Worm (Caenorhabditis elegans) whole organism, L2 larva: Measurements from ENCODE around the gene C36A4.11.

Experiments used
- aly-2 ChIP-seq: fragments of 150-350 bp; optimal IDR thresholded peaks from 2 replicates; lab custom pipeline; 2014; ENCODE audit warnings: missing biosample characterization, missing genetic modification characterization
- ama-1 ChIP-seq: fragments of 150-350 bp; optimal IDR thresholded peaks from 2 replicates; lab custom pipeline; 2018; ENCODE audit warnings: inconsistent platforms
- ceh-82 ChIP-seq: fragments of 150-350 bp; optimal IDR thresholded peaks from 2 replicates; lab custom pipeline; 2014; ENCODE audit warnings: missing biosample characterization, missing genetic modification characterization
- fos-1 ChIP-seq: fragments of 150-350 bp; optimal IDR thresholded peaks from 2 replicates; lab custom pipeline; 2014; ENCODE audit warnings: missing biosample characterization, missing genetic modification characterization
- lin-13 ChIP-seq: fragments of 150-350 bp; optimal IDR thresholded peaks from 2 replicates; lab custom pipeline; 2014; ENCODE audit warnings: missing biosample characterization, missing genetic modification reagents, missing genetic modification characterization
- lsy-2 ChIP-seq, 2 experiments: fragments of 150-350 bp in 1 of 2; sonication (generic microtip) in 1 of 2; optimal IDR thresholded peaks; 2 replicates each; lab custom pipeline; 2014 to 2017; ENCODE audit warnings: missing biosample characterization in 2 of 2, missing genetic modification characterization in 2 of 2
- nhr-11 ChIP-seq: fragments of 150-350 bp; optimal IDR thresholded peaks from 2 replicates; lab custom pipeline; 2014; ENCODE audit warnings: missing biosample characterization, missing genetic modification characterization
- nhr-21 ChIP-seq: fragments of 150-350 bp; optimal IDR thresholded peaks from 2 replicates; lab custom pipeline; 2014; ENCODE audit warnings: missing biosample characterization, missing genetic modification characterization
- nhr-77 ChIP-seq: fragments of 150-350 bp; optimal IDR thresholded peaks from 2 replicates; lab custom pipeline; 2014; ENCODE audit warnings: missing biosample characterization, missing genetic modification characterization
- unc-55 ChIP-seq: fragments of 150-350 bp; sonication (generic microtip); optimal IDR thresholded peaks from 3 replicates; lab custom pipeline; 2014; ENCODE audit warnings: missing biosample characterization, missing genetic modification reagents, missing genetic modification characterization
- unc-62 ChIP-seq: fragments of 150-350 bp; optimal IDR thresholded peaks from 2 replicates; lab custom pipeline; 2014; ENCODE audit warnings: missing biosample characterization, missing genetic modification reagents, missing genetic modification characterization
- zag-1 ChIP-seq: fragments of 150-350 bp; optimal IDR thresholded peaks from 2 replicates; lab custom pipeline; 2014; ENCODE audit warnings: missing biosample characterization, missing genetic modification characterization
- ztf-11 ChIP-seq: sonication (generic microtip); optimal IDR thresholded peaks from 2 replicates; lab custom pipeline; 2017; ENCODE audit warnings: missing biosample characterization, missing genetic modification characterization

DNA sequence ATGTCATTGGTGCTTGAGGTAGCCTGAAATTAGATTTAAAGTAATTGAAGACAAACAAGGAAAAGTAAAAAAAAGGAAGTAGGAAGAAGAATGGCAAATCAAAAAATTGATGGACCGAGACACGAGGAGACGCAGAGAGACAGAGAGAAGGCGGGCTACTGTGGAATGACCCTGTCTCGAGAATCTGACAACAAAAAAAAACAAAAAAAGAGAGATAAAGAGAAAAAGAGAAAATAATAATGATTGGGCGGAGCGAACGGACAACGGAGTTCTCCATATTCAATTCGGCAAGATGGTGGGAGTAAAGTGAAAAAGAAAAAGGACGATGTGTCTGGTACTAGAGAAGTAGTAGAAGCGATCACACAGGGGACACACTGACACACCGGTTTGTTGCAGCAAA is 31.4 kb upstream of the C36A4.11 start, which contains the start of gene toh-1:
- TF ChIP-seq lin-13 (GFP tag; lab: Kevin White, UChicago) (no peak), zag-1 (tag; lab: Kevin White, UChicago) (no peak), ztf-11 (tag; lab: Kevin White, UChicago) (no peak), unc-62 (GFP tag; lab: Kevin White, UChicago) (no peak), ceh-82 (no peak), lsy-2 (tag; optimal IDR thresholded peaks at IDR 0.05; lab: Kevin White, UChicago) (no peak), nhr-11 (tag; lab: Kevin White, UChicago) (no peak), nhr-21 (no peak), aly-2 (tag; lab: Kevin White, UChicago) (no peak), nhr-77 (no peak), fos-1 (tag; lab: Kevin White, UChicago) (no peak), unc-55 (no peak), ama-1 (lab: Kevin White, UChicago) (no peak)
